Worm (Caenorhabditis elegans) whole organism, early embryonic: Measurements from ENCODE around the gene F22E12.3.

Experiments
- F13C5.2 ChIP-seq: sonication (generic microtip); optimal IDR thresholded peaks from 2 replicates; lab custom pipeline; 2017; ENCODE audit warnings: mild to moderate bottlenecking, missing genetic modification characterization, inconsistent platforms, missing compliant biosample characterization
- ama-1 ChIP-seq: fragments of 150-350 bp; optimal IDR thresholded peaks from 2 replicates; lab custom pipeline; 2014
- ceh-13 ChIP-seq: fragments of 200-800 bp; sonication (Bioruptor generic); optimal IDR thresholded peaks from 2 replicates; lab custom pipeline; 2018; ENCODE audit warnings: mild to moderate bottlenecking, missing genetic modification characterization, missing compliant biosample characterization
- ets-7 ChIP-seq: sonication (generic microtip); optimal IDR thresholded peaks from 2 replicates; lab custom pipeline; 2016; ENCODE audit warnings: missing genotype, missing genetic modification characterization, missing compliant biosample characterization
- flt-1 ChIP-seq: fragments of 200-800 bp; sonication (Bioruptor generic); IDR thresholded peaks from 2 replicates; pipeline ENCODE4 v1.3.6; 2022; ENCODE audit warnings: missing genetic modification characterization, missing compliant biosample characterization
- hmg-4 ChIP-seq: fragments of 200-800 bp; sonication (Bioruptor generic); optimal IDR thresholded peaks from 2 replicates; lab custom pipeline; 2018; ENCODE audit warnings: mild to moderate bottlenecking, missing genetic modification characterization, missing compliant biosample characterization
- hnd-1 ChIP-seq: sonication (generic microtip); optimal IDR thresholded peaks from 2 replicates; lab custom pipeline; 2016; ENCODE audit warnings: missing genetic modification characterization, missing compliant biosample characterization
- tbx-11 ChIP-seq: fragments of 200-800 bp; sonication (Bioruptor generic); IDR thresholded peaks from 2 replicates; pipeline ENCODE4 v1.3.6; 2022; ENCODE audit warnings: missing genetic modification characterization, missing compliant biosample characterization

DNA sequence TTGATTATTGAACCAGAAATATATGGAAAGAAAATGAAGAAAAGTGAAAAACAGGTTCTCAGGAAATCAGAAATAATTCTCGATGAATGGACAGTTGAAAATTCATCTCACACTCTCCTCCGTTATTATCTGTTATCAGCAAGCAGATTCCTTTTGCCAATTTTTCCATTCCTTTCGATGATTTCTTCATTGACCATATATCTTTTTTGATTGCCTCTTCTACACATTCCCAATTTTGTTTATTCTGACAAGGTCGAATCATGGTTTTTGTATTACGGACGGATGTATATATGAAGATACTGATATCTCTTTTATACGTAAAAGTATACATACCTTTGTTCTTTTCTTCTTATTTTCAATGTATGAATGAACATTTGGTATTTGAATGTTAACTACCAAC lies 2.5 kb downstream of the F22E12.3 start:
- TF ChIP-seq ama-1 (lab: Kevin White, UChicago) (no peak), hmg-4 (GFP tag; lab: Kevin White, UChicago) (no peak), flt-1 (GFP tag; lab: Robert Waterston, UW) (no peak), hnd-1 (tag; lab: Kevin White, UChicago) (no peak), tbx-11 (GFP tag; lab: Robert Waterston, UW) (no peak), ets-7 (tag; lab: Kevin White, UChicago) (no peak), ceh-13 (no peak), F13C5.2 (tag; lab: Kevin White, UChicago) (no peak)
